Worm (Caenorhabditis elegans): ENCODE measurements around the gene sma-2.

DNA sequence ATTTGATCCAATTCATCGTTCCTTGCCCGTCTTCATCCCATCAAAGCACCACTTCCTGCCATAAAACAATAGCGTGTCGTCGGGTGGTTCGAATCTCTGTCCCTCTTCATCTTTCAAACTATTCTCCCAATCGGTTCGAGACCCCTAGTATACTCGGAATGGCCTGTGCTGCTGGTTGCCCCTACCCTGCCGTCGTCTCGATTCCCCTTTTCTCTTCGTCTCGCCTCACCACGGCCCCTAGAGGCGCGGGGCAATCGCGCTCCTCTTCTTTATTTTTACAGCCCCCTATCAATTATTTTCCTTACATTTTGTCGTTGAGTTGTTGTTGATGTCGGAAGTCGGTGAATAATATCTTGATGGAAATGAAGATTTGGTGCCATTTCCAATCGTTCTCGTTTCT, 39.2 kb downstream of the sma-2 start:
- no peak for TF ChIP-seq hmg-4 (GFP tag; optimal IDR thresholded peaks at IDR 0.05)
- no peak for TF ChIP-seq ama-1 (optimal IDR thresholded peaks at IDR 0.05)
- no peak for TF ChIP-seq ceh-36 (tag; optimal IDR thresholded peaks at IDR 0.05)
- TF ChIP-seq flt-1 (GFP tag; IDR thresholded peaks at IDR 0.05) = no peak
- no peak for TF ChIP-seq hmbx-1 (tag; optimal IDR thresholded peaks at IDR 0.05)
- no peak for TF ChIP-seq tra-4 (tag; optimal IDR thresholded peaks at IDR 0.05)
- no peak for TF ChIP-seq pes-1 (GFP tag; IDR thresholded peaks at IDR 0.05)
- TF ChIP-seq hnd-1 (tag; optimal IDR thresholded peaks at IDR 0.05) = no peak
- TF ChIP-seq tbx-37 (GFP tag; conservative IDR thresholded peaks at IDR 0.05) = no peak
- no peak for TF ChIP-seq scrt-1 (GFP tag; IDR thresholded peaks at IDR 0.05)
- TF ChIP-seq aly-1 (tag; optimal IDR thresholded peaks at IDR 0.05) = no peak
- TF ChIP-seq ets-7 (tag; optimal IDR thresholded peaks at IDR 0.05) = no peak
- TF ChIP-seq ceh-13 (GFP tag; optimal IDR thresholded peaks at IDR 0.05) = no peak
- no peak for TF ChIP-seq sea-1 (GFP tag; conservative IDR thresholded peaks at IDR 0.05)
